Worm (Caenorhabditis elegans) whole organism, L1 larva: ENCODE results near the gene hap-1.

Source experiments
- C04F5.9 ChIP-seq: sonication (generic microtip); optimal IDR thresholded peaks from 2 replicates; lab custom pipeline; 2016; ENCODE audit warnings: missing genetic modification characterization, missing compliant biosample characterization
- C34B4.2 ChIP-seq: sonication (generic microtip); optimal IDR thresholded peaks from 2 replicates; lab custom pipeline; 2017; ENCODE audit warnings: mild to moderate bottlenecking, missing genetic modification characterization, missing compliant biosample characterization
- F16B12.6 ChIP-seq: fragments of 150-350 bp; optimal IDR thresholded peaks from 2 replicates; lab custom pipeline; 2014; ENCODE audit warnings: missing biosample characterization, missing genetic modification characterization
- Y116A8C.19 ChIP-seq: sonication (generic microtip); optimal IDR thresholded peaks from 2 replicates; lab custom pipeline; 2016; ENCODE audit warnings: missing compliant biosample characterization, missing genetic modification characterization, borderline replicate concordance
- aly-2 ChIP-seq: fragments of 150-350 bp; optimal IDR thresholded peaks from 2 replicates; lab custom pipeline; 2014; ENCODE audit warnings: missing biosample characterization, missing genetic modification characterization
- ceh-8 ChIP-seq: fragments of 200-800 bp; sonication (Bioruptor generic); optimal IDR thresholded peaks from 2 replicates; lab custom pipeline; 2018; ENCODE audit warnings: mild to moderate bottlenecking, missing genetic modification characterization, moderate library complexity, missing compliant biosample characterization
- ceh-82 ChIP-seq, 3 experiments: fragments of 150-350 bp in 1 of 3; sonication (generic microtip) in 2 of 3; optimal IDR thresholded peaks; 2 replicates each; lab custom pipeline; 2014 to 2017; ENCODE audit warnings: missing biosample characterization in 3 of 3, missing genetic modification characterization in 3 of 3
- ces-1 ChIP-seq: fragments of 150-350 bp; optimal IDR thresholded peaks from 2 replicates; lab custom pipeline; 2014; ENCODE audit warnings: missing biosample characterization, missing genetic modification reagents, missing genetic modification characterization
- dsc-1 ChIP-seq: sonication (generic microtip); optimal IDR thresholded peaks from 2 replicates; lab custom pipeline; 2016; ENCODE audit warnings: mild to moderate bottlenecking, missing genetic modification characterization, missing compliant biosample characterization
- efl-1 ChIP-seq, 4 experiments: fragments of 150-350 bp; optimal IDR thresholded peaks in 3 of 4; peaks in 1 of 4; 1 replicate in 1 of 4; 2 replicates in 3 of 4; lab custom pipeline; 2014; ENCODE audit warnings: missing biosample characterization in 2 of 4, missing genetic modification characterization in 2 of 4, missing genetic modification reagents in 2 of 4
- efl-3 ChIP-seq: fragments of 200-800 bp; sonication (Bioruptor generic); optimal IDR thresholded peaks from 2 replicates; lab custom pipeline; 2018; ENCODE audit warnings: mild to moderate bottlenecking, missing genetic modification characterization, missing compliant biosample characterization
- egl-27 ChIP-seq, 2 experiments: fragments of 150-350 bp in 1 of 2; sonication (generic microtip); optimal IDR thresholded peaks; 3 replicates each; lab custom pipeline; 2017 to 2018; ENCODE audit warnings: missing biosample characterization in 2 of 2, missing genetic modification characterization in 2 of 2, missing genetic modification reagents in 2 of 2
- elt-3 ChIP-seq, 6 experiments: fragments of 150-350 bp in 1 of 6; sonication (generic microtip); optimal IDR thresholded peaks; 2 replicates each; lab custom pipeline; 2017 to 2018; ENCODE audit warnings: missing biosample characterization in 6 of 6, missing genetic modification characterization in 6 of 6, inconsistent platforms in 1 of 6
- fkh-10 ChIP-seq: sonication (generic microtip); optimal IDR thresholded peaks from 2 replicates; lab custom pipeline; 2017; ENCODE audit warnings: missing biosample characterization, missing genetic modification reagents, missing genetic modification characterization
- fkh-4 ChIP-seq: sonication (generic microtip); optimal IDR thresholded peaks from 2 replicates; lab custom pipeline; 2016; ENCODE audit warnings: missing compliant biosample characterization, missing genetic modification characterization, borderline replicate concordance
- fkh-8 ChIP-seq: sonication (generic microtip); optimal IDR thresholded peaks from 2 replicates; lab custom pipeline; 2016; ENCODE audit warnings: mild to moderate bottlenecking, missing genetic modification characterization, missing compliant biosample characterization
- fos-1 ChIP-seq: fragments of 150-350 bp; optimal IDR thresholded peaks from 2 replicates; lab custom pipeline; 2014; ENCODE audit warnings: missing biosample characterization, missing genetic modification characterization
- grh-1 ChIP-seq: fragments of 200-800 bp; sonication (Bioruptor generic); IDR thresholded peaks from 2 replicates; pipeline ENCODE4 v1.3.6; 2022; ENCODE audit warnings: missing genetic modification reagents, missing genetic modification characterization, missing compliant biosample characterization
- hlh-17 ChIP-seq: fragments of 200-800 bp; sonication (Bioruptor generic); optimal IDR thresholded peaks from 2 replicates; lab custom pipeline; 2018; ENCODE audit warnings: missing genetic modification characterization, mild to moderate bottlenecking, missing compliant biosample characterization, moderate library complexity, borderline replicate concordance
- hlh-4 ChIP-seq: sonication (generic microtip); optimal IDR thresholded peaks from 2 replicates; lab custom pipeline; 2016; ENCODE audit warnings: mild to moderate bottlenecking, missing genetic modification characterization, missing compliant biosample characterization
- hpl-2 ChIP-seq: fragments of 150-350 bp; optimal IDR thresholded peaks from 2 replicates; lab custom pipeline; 2014; ENCODE audit warnings: missing biosample characterization, missing genetic modification reagents, missing genetic modification characterization
- isw-1 ChIP-seq: fragments of 200-800 bp; sonication (Bioruptor generic); IDR thresholded peaks from 2 replicates; pipeline ENCODE4 v1.3.6; 2022; ENCODE audit warnings: missing genetic modification characterization, missing compliant biosample characterization
- jun-1 ChIP-seq: fragments of 150-350 bp; optimal IDR thresholded peaks from 2 replicates; lab custom pipeline; 2014; ENCODE audit warnings: missing biosample characterization, missing genetic modification reagents, missing genetic modification characterization
- lin-13 ChIP-seq: fragments of 150-350 bp; optimal IDR thresholded peaks from 2 replicates; lab custom pipeline; 2014; ENCODE audit warnings: missing biosample characterization, missing genetic modification reagents, missing genetic modification characterization
- lin-14 ChIP-seq: fragments of 200-800 bp; sonication (Bioruptor generic); optimal IDR thresholded peaks from 2 replicates; lab custom pipeline; 2018; ENCODE audit warnings: mild to moderate bottlenecking, missing genetic modification characterization, moderate library complexity, missing compliant biosample characterization
- lin-15B ChIP-seq: fragments of 150-350 bp; sonication (generic microtip); optimal IDR thresholded peaks from 3 replicates; lab custom pipeline; 2014; ENCODE audit warnings: missing biosample characterization, missing genetic modification characterization
- lin-35 ChIP-seq, 2 experiments: fragments of 150-350 bp; optimal IDR thresholded peaks; 2 replicates each; lab custom pipeline; 2014; ENCODE audit warnings: missing biosample characterization in 2 of 2, missing genetic modification characterization in 2 of 2, missing genetic modification reagents in 2 of 2
- lin-39 ChIP-seq: fragments of 150-350 bp; optimal IDR thresholded peaks from 2 replicates; lab custom pipeline; 2014; ENCODE audit warnings: missing biosample characterization, missing genetic modification reagents, missing genetic modification characterization
- lir-3 ChIP-seq: sonication (generic microtip); optimal IDR thresholded peaks from 2 replicates; lab custom pipeline; 2016; ENCODE audit warnings: mild to moderate bottlenecking, missing genetic modification characterization, moderate library complexity, missing compliant biosample characterization; ENCODE audit not compliant: poor library complexity
- mdl-1 ChIP-seq, 2 experiments: fragments of 150-350 bp; optimal IDR thresholded peaks; 2 replicates each; lab custom pipeline; 2014 to 2017; ENCODE audit warnings: missing biosample characterization in 2 of 2, missing genetic modification characterization in 2 of 2, inconsistent platforms in 1 of 2
- mef-2 ChIP-seq: fragments of 150-350 bp; optimal IDR thresholded peaks from 2 replicates; lab custom pipeline; 2014; ENCODE audit warnings: missing biosample characterization, missing genetic modification characterization
- nhr-20 ChIP-seq: sonication (generic microtip); optimal IDR thresholded peaks from 2 replicates; lab custom pipeline; 2016; ENCODE audit warnings: mild to moderate bottlenecking, missing genetic modification characterization, missing compliant biosample characterization
- nhr-76 ChIP-seq: sonication (generic microtip); optimal IDR thresholded peaks from 2 replicates; lab custom pipeline; 2017; ENCODE audit warnings: missing biosample characterization, missing genetic modification characterization
- nhr-77 ChIP-seq: fragments of 150-350 bp; optimal IDR thresholded peaks from 2 replicates; lab custom pipeline; 2014; ENCODE audit warnings: missing biosample characterization, missing genetic modification characterization
- nhr-85 ChIP-seq: sonication (generic microtip); peaks from one replicate; lab custom pipeline; 2016; ENCODE audit warnings: missing genetic modification characterization, inconsistent platforms, missing compliant biosample characterization
- nhr-90 ChIP-seq: sonication (generic microtip); optimal IDR thresholded peaks from 2 replicates; lab custom pipeline; 2016; ENCODE audit warnings: mild to moderate bottlenecking, missing genetic modification characterization, missing compliant biosample characterization; ENCODE audit not compliant: poor library complexity
- pqm-1 ChIP-seq: sonication (generic microtip); optimal IDR thresholded peaks from 3 replicates; lab custom pipeline; 2017; ENCODE audit warnings: missing biosample characterization, missing genetic modification characterization
- skn-1 ChIP-seq: fragments of 150-350 bp; optimal IDR thresholded peaks from 2 replicates; lab custom pipeline; 2014; ENCODE audit warnings: missing biosample characterization, missing genetic modification characterization
- snpc-4 ChIP-seq: fragments of 150-350 bp; optimal IDR thresholded peaks from 2 replicates; lab custom pipeline; 2014; ENCODE audit warnings: missing biosample characterization, missing genetic modification characterization
- sox-4 ChIP-seq: sonication (generic microtip); optimal IDR thresholded peaks from 2 replicates; lab custom pipeline; 2016; ENCODE audit warnings: missing genetic modification characterization, missing compliant biosample characterization
- sptf-1 ChIP-seq: fragments of 150-350 bp; optimal IDR thresholded peaks from 2 replicates; lab custom pipeline; 2014; ENCODE audit warnings: missing biosample characterization, missing genetic modification characterization
- sup-37 ChIP-seq: fragments of 200-800 bp; sonication (Bioruptor generic); optimal IDR thresholded peaks from 2 replicates; lab custom pipeline; 2018; ENCODE audit warnings: mild to moderate bottlenecking, missing genetic modification characterization, missing compliant biosample characterization
- swsn-7 ChIP-seq: sonication (generic microtip); optimal IDR thresholded peaks from 2 replicates; lab custom pipeline; 2016; ENCODE audit warnings: missing genetic modification characterization, missing compliant biosample characterization
- tbx-2 ChIP-seq: sonication (generic microtip); optimal IDR thresholded peaks from 2 replicates; lab custom pipeline; 2016; ENCODE audit warnings: missing genetic modification characterization, missing compliant biosample characterization
- tlp-1 ChIP-seq: fragments of 150-350 bp; optimal IDR thresholded peaks from 2 replicates; lab custom pipeline; 2014; ENCODE audit warnings: missing biosample characterization, missing genetic modification characterization
- unc-130 ChIP-seq: fragments of 150-350 bp; optimal IDR thresholded peaks from 2 replicates; lab custom pipeline; 2017; ENCODE audit warnings: missing biosample characterization, missing genetic modification characterization, inconsistent platforms
- unc-30 ChIP-seq: sonication (generic microtip); optimal IDR thresholded peaks from 2 replicates; lab custom pipeline; 2017; ENCODE audit warnings: missing biosample characterization, missing genetic modification characterization
- unc-62 ChIP-seq: fragments of 150-350 bp; optimal IDR thresholded peaks from 2 replicates; lab custom pipeline; 2014; ENCODE audit warnings: missing biosample characterization, missing genetic modification reagents, missing genetic modification characterization
- unc-86 ChIP-seq: sonication (generic microtip); optimal IDR thresholded peaks from 2 replicates; lab custom pipeline; 2016; ENCODE audit warnings: missing genetic modification characterization, missing compliant biosample characterization
- unc-98 ChIP-seq: fragments of 200-800 bp; sonication (Bioruptor generic); IDR thresholded peaks from 2 replicates; pipeline ENCODE4 v1.3.6; 2022; ENCODE audit warnings: missing genetic modification characterization, missing compliant biosample characterization
- vab-15 ChIP-seq: sonication (generic microtip); optimal IDR thresholded peaks from 2 replicates; lab custom pipeline; 2017; ENCODE audit warnings: missing genotype, mild to moderate bottlenecking, missing genetic modification characterization, missing compliant biosample characterization
- xbp-1 ChIP-seq: sonication (generic microtip); optimal IDR thresholded peaks from 2 replicates; lab custom pipeline; 2016; ENCODE audit warnings: missing genetic modification characterization, missing compliant biosample characterization
- ztf-11 ChIP-seq, 2 experiments: sonication (generic microtip); optimal IDR thresholded peaks; 2 replicates each; lab custom pipeline; 2016 to 2017; ENCODE audit warnings: missing genetic modification characterization in 2 of 2, missing biosample characterization in 1 of 2, missing compliant biosample characterization in 1 of 2

hap-1 gene

ce11 chrIII:5305725-5306124 lies 42.0 kb downstream of the hap-1 start:
- TF ChIP-seq efl-1 (optimal IDR thresholded peaks at IDR 0.05; lab: Kevin White, UChicago) (peak; percentile 31 to 67), efl-1 (GFP tag; optimal IDR thresholded peaks at IDR 0.05 in 1 of 2; lab: Kevin White, UChicago) (peak; percentile 61 to 96), grh-1 (GFP tag; lab: Robert Waterston, UW) (no peak), lin-15B (tag; lab: Kevin White, UChicago) (no peak), unc-62 (no peak), unc-86 (tag; lab: Kevin White, UChicago) (peak; percentile 39), F16B12.6 (tag; lab: Kevin White, UChicago) (peak; percentile 22), sup-37 (GFP tag; lab: Kevin White, UChicago) (no peak), lin-14 (GFP tag; lab: Kevin White, UChicago) (no peak), nhr-20 (no peak), lir-3 (tag; lab: Kevin White, UChicago) (peak; percentile 61), skn-1 (tag; lab: Kevin White, UChicago) (peak; percentile 31), lin-39 (no peak), hlh-4 (no peak), ztf-11 (tag; optimal IDR thresholded peaks at IDR 0.05; lab: Kevin White, UChicago) (peak in 1 of 2 experiments; percentile 3), C04F5.9 (tag; lab: Kevin White, UChicago) (no peak), aly-2 (tag; lab: Kevin White, UChicago) (peak; percentile 31), jun-1 (no peak), sptf-1 (tag; lab: Kevin White, UChicago) (no peak), unc-130 (tag; lab: Kevin White, UChicago) (peak; percentile 56), tbx-2 (peak; percentile 56), ceh-8 (GFP tag; lab: Kevin White, UChicago) (no peak), dsc-1 (tag; lab: Kevin White, UChicago) (peak; percentile 64), sox-4 (peak; percentile 9), fkh-4 (tag; lab: Kevin White, UChicago) (no peak), pqm-1 (no peak), vab-15 (tag; lab: Kevin White, UChicago) (no peak), isw-1 (GFP tag; lab: Robert Waterston, UW) (peak; percentile 32), lin-13 (GFP tag; lab: Kevin White, UChicago) (peak; percentile 6), mdl-1 (tag; optimal IDR thresholded peaks at IDR 0.05; lab: Kevin White, UChicago) (peak in 1 of 2 experiments; percentile 45), C34B4.2 (tag; lab: Kevin White, UChicago) (no peak), hlh-17 (GFP tag; lab: Kevin White, UChicago) (no peak), nhr-85 (tag; lab: Kevin White, UChicago) (no peak), nhr-77 (peak; percentile 37), Y116A8C.19 (tag; lab: Kevin White, UChicago) (no peak), mef-2 (tag; lab: Kevin White, UChicago) (no peak), elt-3 (tag; optimal IDR thresholded peaks at IDR 0.05; lab: Kevin White, UChicago) (no peak), nhr-90 (peak; percentile 67), tlp-1 (no peak), fkh-8 (tag; lab: Kevin White, UChicago) (peak; percentile 39), swsn-7 (tag; lab: Kevin White, UChicago) (peak; percentile 66), egl-27 (tag; optimal IDR thresholded peaks at IDR 0.05; lab: Kevin White, UChicago) (peak in 1 of 2 experiments; percentile 2), fkh-10 (GFP tag; lab: Kevin White, UChicago) (no peak), ceh-82 (tag; optimal IDR thresholded peaks at IDR 0.05; lab: Kevin White, UChicago) (peak; percentile 40 to 63 (median 62)), snpc-4 (no peak), lin-35 (GFP tag; optimal IDR thresholded peaks at IDR 0.05; lab: Kevin White, UChicago) (peak; percentile 67 to 71), ces-1 (GFP tag; lab: Kevin White, UChicago) (no peak), nhr-76 (tag; lab: Kevin White, UChicago) (no peak), hpl-2 (GFP tag; lab: Kevin White, UChicago) (no peak), fos-1 (tag; lab: Kevin White, UChicago) (no peak), unc-98 (GFP tag; lab: Robert Waterston, UW) (no peak), efl-3 (no peak), unc-30 (tag; lab: Kevin White, UChicago) (no peak), xbp-1 (peak; percentile 56)
